Fruit fly (Drosophila melanogaster) whole organism, prepupa: ENCODE data around the gene CG6659.

Experiments
- CG3032 ChIP-seq: fragments of 200-800 bp; optimal IDR thresholded peaks from 2 replicates; lab custom pipeline; 2019; ENCODE audit warnings: missing biosample characterization, mild to moderate bottlenecking, missing genetic modification characterization, moderate library complexity
- CG31627 ChIP-seq: fragments of 200-800 bp; sonication (Bioruptor generic); optimal IDR thresholded peaks from 3 replicates; lab custom pipeline; 2016; ENCODE audit warnings: missing biosample characterization, missing genetic modification characterization
- CG32006 ChIP-seq: fragments of 200-800 bp; sonication (Bioruptor generic); optimal IDR thresholded peaks from 3 replicates; lab custom pipeline; 2017; ENCODE audit warnings: missing biosample characterization, mild to moderate bottlenecking, missing genetic modification characterization
- CG34406 ChIP-seq: fragments of 200-800 bp; sonication (Bioruptor generic); optimal IDR thresholded peaks from 3 replicates; lab custom pipeline; 2016; ENCODE audit warnings: missing biosample characterization, missing genetic modification characterization
- Gug ChIP-seq: fragments of 200-800 bp; sonication (Bioruptor generic); IDR thresholded peaks from 2 replicates; pipeline ENCODE4 v1.3.6; 2022; ENCODE audit warnings: missing biosample characterization, missing genetic modification characterization
- Hr38 ChIP-seq: sonication (Bioruptor generic); optimal IDR thresholded peaks from 2 replicates; lab custom pipeline; 2016; ENCODE audit warnings: missing biosample characterization, missing genetic modification characterization
- Hr39 ChIP-seq: fragments of 200-800 bp; sonication (Bioruptor generic); optimal IDR thresholded peaks from 2 replicates; lab custom pipeline; 2016; ENCODE audit warnings: missing biosample characterization, missing genetic modification characterization
- OdsH ChIP-seq: fragments of 200-800 bp; sonication (Bioruptor generic); optimal IDR thresholded peaks from 3 replicates; lab custom pipeline; 2016; ENCODE audit warnings: missing biosample characterization, missing genetic modification characterization
- Sox15 ChIP-seq: fragments of 200-800 bp; sonication (Bioruptor generic); optimal IDR thresholded peaks from 3 replicates; lab custom pipeline; 2016; ENCODE audit warnings: missing biosample characterization, missing genetic modification characterization
- fd59A ChIP-seq: fragments of 200-800 bp; sonication (Bioruptor generic); optimal IDR thresholded peaks from 2 replicates; lab custom pipeline; 2017; ENCODE audit warnings: missing biosample characterization, mild to moderate bottlenecking, missing genetic modification characterization, missing genetic modification reagents
- lz ChIP-seq: fragments of 200-800 bp; sonication (Bioruptor generic); optimal IDR thresholded peaks from 3 replicates; lab custom pipeline; 2016; ENCODE audit warnings: missing biosample characterization, missing genetic modification characterization
- net ChIP-seq: fragments of 200-800 bp; sonication (Bioruptor generic); optimal IDR thresholded peaks from 3 replicates; lab custom pipeline; 2016; ENCODE audit warnings: missing biosample characterization, missing genetic modification characterization
- topi ChIP-seq: fragments of 200-800 bp; sonication (Bioruptor generic); optimal IDR thresholded peaks from 3 replicates; lab custom pipeline; 2016; ENCODE audit warnings: missing biosample characterization, missing genetic modification characterization

dm6 chrX:18665715-18666267, 8.7 kb upstream of the CG6659 start:
- no peak for TF ChIP-seq CG31627 (GFP tag; lab: Kevin White, UChicago)
- no peak for TF ChIP-seq Sox15 (GFP tag; lab: Kevin White, UChicago)
- TF ChIP-seq Hr38 (GFP tag; lab: Kevin White, UChicago) = no peak
- TF ChIP-seq net (GFP tag; lab: Kevin White, UChicago) = no peak
- no peak for TF ChIP-seq fd59A (GFP tag; lab: Kevin White, UChicago)
- TF ChIP-seq Hr39 (GFP tag; lab: Kevin White, UChicago) = no peak
- no peak for TF ChIP-seq OdsH (GFP tag; lab: Kevin White, UChicago)
- no peak for TF ChIP-seq Gug (GFP tag; lab: Robert Waterston, UW)
- no peak for TF ChIP-seq CG32006 (GFP tag; lab: Kevin White, UChicago)
- no peak for TF ChIP-seq lz
- TF ChIP-seq topi (GFP tag; lab: Kevin White, UChicago) = no peak
- TF ChIP-seq CG3032 (tag; lab: Kevin White, UChicago) = no peak
- no peak for TF ChIP-seq CG34406 (GFP tag; lab: Kevin White, UChicago)
